Fruit fly (Drosophila melanogaster) Kc167 (cell line): ENCODE data around the gene CG13794.
"Not testable (repeated sequence)": the region's sequence is repeated elsewhere in the genome, so short reads cannot be mapped to it uniquely, and the experiment has no call there.

Experiments used
- Myc ChIP-seq: fragments of >200 bp; optimal IDR thresholded peaks from 2 replicates; lab custom pipeline; 2017; ENCODE audit warnings: missing external identifiers
- Sin3A ChIP-seq: fragments of >200 bp; optimal IDR thresholded peaks from 2 replicates; lab custom pipeline; 2018; ENCODE audit warnings: missing external identifiers
- h ChIP-seq: fragments of >200 bp; optimal IDR thresholded peaks from 3 replicates; lab custom pipeline; 2018; ENCODE audit warnings: missing external identifiers
- insv ChIP-seq: fragments of >200 bp; optimal IDR thresholded peaks from 3 replicates; lab custom pipeline; 2018; ENCODE audit warnings: missing external identifiers
- psq ChIP-seq: fragments of >200 bp; optimal IDR thresholded peaks from 2 replicates; lab custom pipeline; 2017; ENCODE audit warnings: missing external identifiers
- ttk ChIP-seq: sonication (Bioruptor generic); optimal IDR thresholded peaks from 2 replicates; lab custom pipeline; 2017; ENCODE audit warnings: missing external identifiers

Gene CG13794

DNA sequence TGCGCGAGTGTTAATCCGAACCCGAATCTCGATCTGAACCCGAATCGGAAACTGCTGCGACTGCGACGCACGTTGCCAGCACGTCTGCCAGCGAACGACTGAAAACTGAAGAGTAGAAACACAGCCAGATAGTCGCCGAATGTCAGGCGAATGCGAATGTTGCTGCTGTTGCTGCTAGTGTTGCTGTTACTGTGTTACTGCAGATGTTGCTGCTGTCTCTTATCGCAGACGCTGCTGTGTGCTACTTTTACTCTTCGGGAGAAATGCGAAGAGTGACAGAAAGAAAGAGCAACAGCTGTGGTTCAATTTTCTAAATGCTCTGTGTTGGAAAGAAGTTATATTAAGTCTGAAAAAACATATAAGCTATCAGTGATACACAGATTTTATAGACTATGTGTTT is 16.1 kb upstream of the CG13794 start, which contains the start of gene CG31904:
Gene CG31904 (minus strand): TSS at position 101 of the 400 bp plus-strand sequence.
- not testable (repeated sequence) for TF ChIP-seq ttk; Myc (lab: Kevin White, UChicago); insv

DNA sequence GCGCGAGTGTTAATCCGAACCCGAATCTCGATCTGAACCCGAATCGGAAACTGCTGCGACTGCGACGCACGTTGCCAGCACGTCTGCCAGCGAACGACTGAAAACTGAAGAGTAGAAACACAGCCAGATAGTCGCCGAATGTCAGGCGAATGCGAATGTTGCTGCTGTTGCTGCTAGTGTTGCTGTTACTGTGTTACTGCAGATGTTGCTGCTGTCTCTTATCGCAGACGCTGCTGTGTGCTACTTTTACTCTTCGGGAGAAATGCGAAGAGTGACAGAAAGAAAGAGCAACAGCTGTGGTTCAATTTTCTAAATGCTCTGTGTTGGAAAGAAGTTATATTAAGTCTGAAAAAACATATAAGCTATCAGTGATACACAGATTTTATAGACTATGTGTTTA is 9.9 kb upstream of the CG13794 start, which contains the start of gene CG13796:
Gene CG13796 (minus strand): TSS at position 101 of the 400 bp plus-strand sequence.
- not testable (repeated sequence) for TF ChIP-seq insv, ttk, psq

DNA sequence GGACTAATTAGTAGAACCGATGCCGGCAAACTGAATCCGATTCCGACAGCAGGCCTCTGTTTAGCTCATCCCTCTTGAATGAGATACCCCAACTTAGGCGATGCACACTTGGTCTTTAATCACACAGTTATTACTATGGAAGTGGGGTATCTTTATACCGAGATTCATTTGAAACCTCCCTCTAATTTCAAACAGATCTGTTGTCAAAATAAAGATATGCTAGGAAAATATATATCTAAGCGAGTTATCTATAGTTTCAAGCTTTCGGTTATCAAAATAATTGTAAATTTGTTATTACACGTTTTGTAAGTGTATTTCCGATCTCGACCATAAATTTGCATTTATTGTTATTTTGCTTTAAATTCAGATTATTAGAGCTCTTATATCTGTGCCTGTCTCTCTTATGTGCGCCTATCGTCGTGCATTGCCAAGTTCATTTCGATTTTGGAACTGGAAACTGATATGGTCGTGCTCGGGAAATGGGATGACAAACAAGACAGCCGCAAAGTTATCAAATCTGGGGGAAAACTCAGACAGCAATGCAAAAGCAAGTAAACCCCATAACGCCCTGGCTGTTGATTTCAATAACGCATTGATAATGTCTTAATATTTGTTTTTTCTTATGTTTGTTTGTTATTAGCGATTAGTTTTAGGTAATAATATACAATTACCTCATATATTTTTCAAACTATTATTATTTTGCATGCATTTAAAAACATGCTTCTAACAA is 3.8 kb upstream of the CG13794 start, which contains the start of gene CG13795:
Gene CG13795 (minus strand): TSS at position 31 of the 730 bp plus-strand sequence.
- no peak for TF ChIP-seq psq

DNA sequence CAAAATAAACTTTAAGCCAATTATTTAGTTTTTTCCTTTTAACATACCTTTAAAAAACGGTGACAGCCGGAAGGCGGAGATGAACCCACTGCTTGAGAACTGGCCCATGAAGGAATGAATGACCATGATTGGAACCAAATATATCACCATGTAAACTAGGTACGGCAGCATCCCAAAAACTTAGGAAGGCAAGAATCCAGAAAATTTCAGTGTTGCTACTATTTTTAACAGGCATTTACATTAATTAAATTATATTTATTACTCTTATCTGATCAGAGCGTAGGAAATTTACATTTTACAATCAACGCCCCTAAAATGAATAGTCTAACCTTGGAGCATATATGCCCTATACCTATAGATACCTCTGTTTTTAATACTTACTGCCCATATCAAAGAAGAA is 521 bp downstream of the CG13794 start:
- TF ChIP-seq ttk: no peak
- TF ChIP-seq Myc (lab: Kevin White, UChicago): no peak
- no peak for TF ChIP-seq h (lab: Kevin White, UChicago)
- TF ChIP-seq insv: no peak
- no peak for TF ChIP-seq psq
- TF ChIP-seq Sin3A (lab: Kevin White, UChicago): no peak

DNA sequence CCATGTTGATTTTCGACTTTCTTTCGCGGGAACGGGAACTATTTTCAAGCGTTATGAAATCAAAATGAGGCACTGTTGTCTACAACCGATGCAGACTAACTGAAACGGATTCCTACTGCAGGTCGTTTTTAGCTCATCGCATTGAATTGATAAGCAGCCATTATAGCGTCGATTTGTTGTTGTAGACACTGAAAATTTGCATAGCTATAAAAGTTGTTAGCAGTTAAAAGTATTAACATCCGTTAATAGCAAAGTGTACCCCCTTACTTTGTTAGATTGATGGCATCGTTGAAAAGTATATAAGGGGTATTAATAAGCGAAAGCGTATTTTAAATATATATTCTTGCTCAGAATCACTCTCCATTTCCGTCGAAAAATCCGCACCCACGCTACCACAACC is 3.2 kb downstream of the CG13794 start, which contains the start of gene CG13793:
Gene CG13793 (minus strand): TSS at position 101 of the 400 bp plus-strand sequence.
- TF ChIP-seq h (lab: Kevin White, UChicago) (no peak), Myc (lab: Kevin White, UChicago) (no peak), insv (no peak), Sin3A (lab: Kevin White, UChicago) (no peak), ttk (no peak), psq (no peak)

DNA sequence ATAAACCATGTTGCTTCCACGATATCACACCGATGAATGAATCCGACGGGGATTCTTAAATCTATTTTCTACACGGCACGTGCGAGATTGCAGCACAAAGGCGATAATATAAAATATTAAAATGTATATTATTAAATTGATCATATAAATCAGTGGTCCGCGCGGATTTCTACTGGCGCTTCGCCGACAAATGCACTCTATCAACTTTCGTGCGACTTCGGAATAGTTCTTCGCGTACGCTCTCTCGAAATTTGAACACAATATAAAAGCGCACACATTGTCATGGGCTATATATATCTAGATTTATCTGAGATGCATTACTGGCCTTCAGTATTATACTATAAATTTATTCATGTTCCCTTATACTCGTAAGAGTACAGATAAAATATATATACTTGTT is 6.1 kb downstream of the CG13794 start, which contains the start of gene CG33296:
Gene CG33296 (minus strand): TSS at position 101 of the 400 bp plus-strand sequence.
- TF ChIP-seq ttk (no peak), insv (no peak), h (lab: Kevin White, UChicago) (no peak), Sin3A (lab: Kevin White, UChicago) (no peak), Myc (lab: Kevin White, UChicago) (no peak), psq (no peak)

DNA sequence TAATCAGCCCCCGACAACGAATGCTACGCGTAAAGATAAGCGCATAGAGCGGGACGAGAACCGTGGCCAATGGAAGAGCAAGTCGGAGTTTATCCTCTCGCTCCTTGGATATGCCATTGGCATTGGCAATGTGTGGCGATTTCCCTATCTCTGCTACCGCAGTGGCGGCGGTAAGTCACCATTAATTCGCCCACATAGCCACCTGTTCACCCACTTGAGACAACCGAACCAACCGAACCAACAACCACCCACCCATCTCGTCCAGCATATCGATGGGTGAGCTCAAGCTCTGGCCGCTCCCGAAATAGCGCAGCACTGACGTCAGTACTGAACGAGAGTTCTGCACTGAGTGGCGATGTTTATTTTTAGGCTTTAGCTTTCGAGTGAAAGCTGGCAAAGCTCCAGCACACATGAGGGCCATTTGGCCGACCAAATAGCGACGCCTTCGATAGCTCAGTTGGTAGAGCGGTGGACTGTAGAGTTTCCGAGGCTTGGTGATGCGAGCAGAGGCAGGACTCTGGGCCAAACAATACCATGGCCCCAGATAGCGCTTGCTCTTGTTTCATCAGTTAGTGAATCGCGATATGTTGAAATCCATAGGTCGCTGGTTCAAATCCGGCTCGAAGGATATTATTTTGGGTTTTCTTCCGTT is 11.5 kb downstream of the CG13794 start:
- TF ChIP-seq insv (no peak), ttk (no peak), Myc (lab: Kevin White, UChicago) (no peak), h (lab: Kevin White, UChicago) (no peak), Sin3A (lab: Kevin White, UChicago) (no peak)

DNA sequence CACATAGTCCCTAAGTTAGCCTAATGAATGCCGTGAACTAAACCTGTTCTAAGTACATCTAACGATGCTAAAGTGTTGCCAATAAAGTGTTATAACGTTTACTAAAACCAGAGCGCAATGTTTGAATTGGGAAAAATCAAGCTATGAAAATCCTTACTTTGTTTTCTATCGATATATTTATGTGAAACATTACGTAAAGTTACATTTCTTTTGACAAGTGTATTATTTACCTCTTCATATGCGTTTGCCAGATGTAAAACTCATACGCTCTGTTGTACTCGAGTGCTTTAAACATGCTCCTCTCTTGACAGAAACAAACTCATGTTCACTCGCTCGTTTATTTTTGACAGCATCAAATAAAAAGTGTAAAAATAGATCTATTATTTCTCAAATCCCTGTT is 12.0 kb downstream of the CG13794 start, which contains the start of gene Ntl:
Gene Ntl (plus strand): TSS at position 301 of the 400 bp plus-strand sequence.
- no peak for TF ChIP-seq Myc (lab: Kevin White, UChicago)
- TF ChIP-seq Sin3A (lab: Kevin White, UChicago): no peak
- TF ChIP-seq psq: no peak
- TF ChIP-seq h (lab: Kevin White, UChicago): no peak
- no peak for TF ChIP-seq ttk
- no peak for TF ChIP-seq insv

DNA sequence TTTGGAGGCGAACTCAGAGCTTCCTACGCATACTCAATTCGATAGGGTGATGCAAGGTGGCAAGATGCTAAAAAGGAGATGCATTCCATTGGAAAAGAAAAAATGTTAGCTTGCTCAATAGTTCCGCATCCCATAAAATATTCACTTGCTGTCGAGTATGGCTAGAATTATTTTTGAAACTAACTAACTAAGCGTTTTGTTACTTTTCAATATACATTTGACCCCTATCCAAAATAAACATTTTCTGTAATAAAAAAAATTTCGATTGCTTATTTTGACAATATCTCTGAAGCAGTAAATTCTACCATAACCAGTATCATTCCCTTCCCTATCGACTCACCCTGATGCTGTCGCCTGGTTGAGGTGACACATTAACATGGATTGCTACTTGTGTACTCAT is 19.1 kb downstream of the CG13794 start:
- TF ChIP-seq insv (no peak), ttk (no peak), h (lab: Kevin White, UChicago) (no peak), psq (no peak)

DNA sequence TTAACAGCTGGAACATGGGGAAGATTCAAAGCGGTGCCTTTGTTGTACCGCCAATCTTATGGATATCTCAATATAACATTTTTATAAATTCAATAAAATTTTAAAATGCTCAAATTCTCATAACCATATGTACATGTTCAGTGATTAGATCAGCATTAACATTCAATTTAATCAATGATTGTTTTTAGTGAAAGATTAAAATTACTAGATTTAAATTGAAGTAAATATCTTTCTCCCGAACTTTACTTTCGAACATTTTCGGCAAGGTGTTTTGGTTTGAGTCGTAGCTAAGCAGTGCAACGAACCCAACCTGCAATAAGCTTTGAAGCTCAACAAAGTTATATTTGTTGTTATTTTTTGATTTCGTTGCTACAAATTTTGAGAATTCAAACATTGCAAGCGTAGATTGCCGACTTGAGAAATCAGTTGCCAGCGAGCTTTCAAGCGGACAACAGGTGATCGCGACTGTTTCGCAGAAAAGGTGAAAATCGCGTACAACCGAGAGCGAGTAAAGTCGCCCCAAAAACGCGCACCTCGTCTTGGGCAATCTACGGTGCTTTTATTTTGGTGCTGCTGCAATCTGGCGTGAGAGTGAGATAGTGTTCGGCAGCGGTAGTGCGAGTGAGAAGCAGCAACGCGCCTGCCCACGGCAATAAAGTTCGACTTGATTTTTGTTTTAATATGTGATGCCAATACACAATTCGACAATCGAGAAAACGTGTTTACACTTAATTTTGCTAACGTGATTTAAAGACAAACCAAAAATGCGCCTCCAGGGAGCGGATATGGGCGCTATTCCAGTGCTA is 20.0 kb downstream of the CG13794 start, which contains the start of gene Tep3:
Gene Tep3 (plus strand): TSS at position 423 of the 806 bp plus-strand sequence.
- TF ChIP-seq Myc (lab: Kevin White, UChicago): no peak
- TF ChIP-seq insv: no peak
- no peak for TF ChIP-seq Sin3A (lab: Kevin White, UChicago)
- TF ChIP-seq ttk: no peak
- TF ChIP-seq h (lab: Kevin White, UChicago): no peak
- no peak for TF ChIP-seq psq

DNA sequence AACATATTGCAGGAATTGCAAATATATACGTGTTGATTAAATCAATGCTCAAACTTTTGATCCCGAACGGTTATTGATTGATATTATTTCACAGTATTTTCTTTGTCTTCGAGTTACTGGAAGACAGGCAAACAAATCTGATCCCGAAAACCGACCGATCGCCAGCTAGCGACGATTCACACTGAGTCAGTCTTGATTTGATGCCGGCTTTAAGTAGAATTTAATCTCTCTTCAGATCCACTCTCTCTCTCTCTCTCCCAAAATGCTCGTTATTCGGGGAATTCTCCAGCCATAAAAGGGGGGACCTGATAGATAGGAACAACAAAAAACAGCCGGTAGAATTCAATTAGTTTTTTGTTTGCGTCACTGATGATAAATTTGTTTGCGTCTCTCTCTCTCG is 21.2 kb downstream of the CG13794 start, which contains the start of gene Tep2:
Gene Tep2 (minus strand): TSS at position 185 of the 400 bp plus-strand sequence.
- TF ChIP-seq ttk (no peak), insv (no peak), psq (no peak), Myc (lab: Kevin White, UChicago) (no peak), h (lab: Kevin White, UChicago) (no peak), Sin3A (lab: Kevin White, UChicago) (no peak)

DNA sequence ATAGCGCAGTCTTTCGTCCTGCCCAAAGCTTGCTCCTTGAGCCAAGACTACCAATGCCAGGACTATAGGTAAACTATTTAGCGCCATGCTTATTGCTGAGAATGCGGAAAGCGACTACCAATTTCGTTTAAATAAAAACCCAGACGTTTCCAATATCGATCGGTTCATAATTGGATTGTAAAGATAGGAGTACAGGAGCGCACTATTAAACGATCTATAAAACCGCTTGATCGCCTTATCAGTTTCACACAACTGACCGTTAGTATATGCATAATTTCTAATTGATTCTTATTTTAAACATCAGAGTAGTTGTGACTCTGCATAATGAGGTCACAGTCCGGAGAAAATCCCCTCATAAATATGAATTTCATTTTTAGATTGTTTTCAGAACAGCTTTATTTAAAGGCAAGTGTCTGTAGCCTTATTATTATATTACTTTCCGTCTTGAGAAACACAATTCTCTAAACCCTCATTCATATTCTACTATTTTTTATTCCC is 30.0 kb downstream of the CG13794 start, which contains the start of the genes CG7025 and CG43235:
Gene CG7025 (minus strand): TSS at position 101 of the 498 bp plus-strand sequence.
Gene CG43235 (plus strand): TSS at position 448 of the 498 bp plus-strand sequence.
- TF ChIP-seq Myc (lab: Kevin White, UChicago) (no peak), ttk (no peak), h (lab: Kevin White, UChicago) (no peak)
